Worm (Caenorhabditis elegans): ENCODE data around the gene nhr-126.
A peak's percentile ranks its signal among the peaks of the same experiment; 100 is the strongest.

Gene nhr-126

ce11 chrV:2206801-2207200, 22.1 kb upstream of the nhr-126 start, which contains the start of gene svh-11:
Gene svh-11 (plus strand): TSS chrV:2207101.
- no peak for TF ChIP-seq lsy-2 (tag; optimal IDR thresholded peaks at IDR 0.05)
- TF ChIP-seq jun-1 (tag; optimal IDR thresholded peaks at IDR 0.05) = no peak

- TF ChIP-seq gei-8 (GFP tag; optimal IDR thresholded peaks at IDR 0.05) (no peak), unc-39 (tag; optimal IDR thresholded peaks at IDR 0.05) (no peak), nhr-102 (tag; optimal IDR thresholded peaks at IDR 0.05) (no peak), mxl-2 (GFP tag; conservative IDR thresholded peaks at IDR 0.05) (no peak), arid-1 (GFP tag; conservative IDR thresholded peaks at IDR 0.05) (no peak), zip-2 (tag; optimal IDR thresholded peaks at IDR 0.05) (no peak), zag-1 (tag; optimal IDR thresholded peaks at IDR 0.05) (no peak), nhr-237 (tag; optimal IDR thresholded peaks at IDR 0.05) (no peak), lsy-2 (tag; optimal IDR thresholded peaks at IDR 0.05) (no peak), jun-1 (tag; optimal IDR thresholded peaks at IDR 0.05) (no peak), F26F4.8 (GFP tag; conservative IDR thresholded peaks at IDR 0.05) (no peak), ceh-20 (GFP tag; IDR thresholded peaks at IDR 0.05) (no peak), nhr-76 (tag; optimal IDR thresholded peaks at IDR 0.05) (no peak), hmg-1.1 (GFP tag; IDR thresholded peaks at IDR 0.05) (no peak)
Observed at ce11 chrV:2207527-2207926, 21.4 kb upstream of the nhr-126 start.

- TF ChIP-seq dmd-9 (GFP tag; IDR thresholded peaks at IDR 0.05) (no peak), dve-1 (tag; optimal IDR thresholded peaks at IDR 0.05; ENCODE audit: insufficient read depth) (peak; percentile 55), dmd-8 (GFP tag; IDR thresholded peaks at IDR 0.05) (no peak), egl-43 (GFP tag; IDR thresholded peaks at IDR 0.05) (no peak), lin-29 (GFP tag; IDR thresholded peaks at IDR 0.05) (no peak), nhr-25 (tag; optimal IDR thresholded peaks at IDR 0.05; ENCODE audit: borderline replicate concordance, insufficient read depth) (no peak), hlh-30 (tag; optimal IDR thresholded peaks at IDR 0.05; ENCODE audit: insufficient read depth) (peak; percentile 83), nhr-77 (tag; optimal IDR thresholded peaks at IDR 0.05) (no peak), zfp-2 (tag; optimal IDR thresholded peaks at IDR 0.05) (no peak), nhr-41 (GFP tag; IDR thresholded peaks at IDR 0.05) (no peak), gei-8 (GFP tag; optimal IDR thresholded peaks at IDR 0.05) (no peak), Y105C5A.15 (GFP tag; IDR thresholded peaks at IDR 0.05) (no peak), mxl-3 (GFP tag; optimal IDR thresholded peaks at IDR 0.05) (peak; percentile 81), pqm-1 (tag; optimal IDR thresholded peaks at IDR 0.05) (no peak), dmd-6 (GFP tag; IDR thresholded peaks at IDR 0.05) (peak; percentile 50; the same call in 1 of the 2 replicates), Y5F2A.4 (GFP tag; optimal IDR thresholded peaks at IDR 0.05) (no peak), nhr-102 (tag; optimal IDR thresholded peaks at IDR 0.05) (no peak), daf-16 (GFP tag; optimal IDR thresholded peaks at IDR 0.05) (no peak), daf-16 (tag; optimal IDR thresholded peaks at IDR 0.05) (peak; percentile 45), aly-2 (tag; optimal IDR thresholded peaks at IDR 0.05) (no peak), ceh-44 (GFP tag; IDR thresholded peaks at IDR 0.05) (no peak), sdz-12 (GFP tag; optimal IDR thresholded peaks at IDR 0.05) (no peak), zip-11 (GFP tag; IDR thresholded peaks at IDR 0.05) (no peak), mxl-2 (GFP tag; conservative IDR thresholded peaks at IDR 0.05) (no peak), hlh-11 (tag; optimal IDR thresholded peaks at IDR 0.05) (peak; percentile 40), lir-3 (tag; optimal IDR thresholded peaks at IDR 0.05) (no peak), ceh-62 (tag; optimal IDR thresholded peaks at IDR 0.05) (no peak), madf-9 (GFP tag; conservative IDR thresholded peaks at IDR 0.05) (no peak), nhr-237 (tag; optimal IDR thresholded peaks at IDR 0.05) (no peak), snpc-1.2 (GFP tag; IDR thresholded peaks at IDR 0.05) (no peak), pha-4 (GFP tag; IDR thresholded peaks at IDR 0.05) (no peak), pha-4 (tag; optimal IDR thresholded peaks at IDR 0.05) (peak; percentile 9), skn-1 (tag; optimal IDR thresholded peaks at IDR 0.05) (no peak), mdt-29 (GFP tag; IDR thresholded peaks at IDR 0.05) (no peak), nhr-28 (tag; optimal IDR thresholded peaks at IDR 0.05) (peak; percentile 80), mdl-1 (tag; optimal IDR thresholded peaks at IDR 0.05) (peak; percentile 12 to 79), ZK337.2 (GFP tag; IDR thresholded peaks at IDR 0.05) (no peak), mes-2 (tag; optimal IDR thresholded peaks at IDR 0.05; ENCODE audit: poor library complexity, severe bottlenecking) (peak; percentile 6)
Observed at ce11 chrV:2211936-2212335, 16.9 kb upstream of the nhr-126 start, which contains the start of gene nhr-133. Gene nhr-133 (minus strand): TSS chrV:2212118.

Data from whole organism, L4 larva.